Fruit fly (Drosophila melanogaster) whole organism, prepupa: Measurements from ENCODE around the gene CG33253.

Experiments used
- Blimp-1 ChIP-seq: fragments of 200-800 bp; sonication (Bioruptor generic); optimal IDR thresholded peaks from 3 replicates; lab custom pipeline; 2017; ENCODE audit warnings: missing biosample characterization, missing genetic modification characterization, mild to moderate bottlenecking, moderate library complexity, missing genetic modification reagents
- CG10631 ChIP-seq: fragments of 200-800 bp; sonication (Bioruptor generic); optimal IDR thresholded peaks from 2 replicates; lab custom pipeline; 2016; ENCODE audit warnings: missing biosample characterization, missing genetic modification characterization
- CG11294 ChIP-seq: fragments of 200-800 bp; sonication (Bioruptor generic); IDR thresholded peaks from 2 replicates; pipeline ENCODE4 v1.3.6; 2022; ENCODE audit warnings: missing biosample characterization, missing genetic modification characterization
- CG15336 ChIP-seq: fragments of 200-800 bp; sonication (Bioruptor generic); IDR thresholded peaks from 2 replicates; pipeline ENCODE4 v1.3.6; 2022; ENCODE audit warnings: missing biosample characterization, missing genetic modification characterization
- CG1621 ChIP-seq: fragments of 200-800 bp; sonication (Bioruptor generic); optimal IDR thresholded peaks from 3 replicates; lab custom pipeline; 2018; ENCODE audit warnings: missing biosample characterization, mild to moderate bottlenecking, missing genetic modification characterization
- CG16779 ChIP-seq: fragments of 200-800 bp; sonication (Bioruptor generic); optimal IDR thresholded peaks from 3 replicates; lab custom pipeline; 2017; ENCODE audit warnings: missing biosample characterization, mild to moderate bottlenecking, missing genetic modification characterization
- CG3032 ChIP-seq: fragments of 200-800 bp; optimal IDR thresholded peaks from 2 replicates; lab custom pipeline; 2019; ENCODE audit warnings: missing biosample characterization, mild to moderate bottlenecking, missing genetic modification characterization, moderate library complexity
- CG31627 ChIP-seq: fragments of 200-800 bp; sonication (Bioruptor generic); optimal IDR thresholded peaks from 3 replicates; lab custom pipeline; 2016; ENCODE audit warnings: missing biosample characterization, missing genetic modification characterization
- CG32006 ChIP-seq: fragments of 200-800 bp; sonication (Bioruptor generic); optimal IDR thresholded peaks from 3 replicates; lab custom pipeline; 2017; ENCODE audit warnings: missing biosample characterization, mild to moderate bottlenecking, missing genetic modification characterization
- CG34406 ChIP-seq: fragments of 200-800 bp; sonication (Bioruptor generic); optimal IDR thresholded peaks from 3 replicates; lab custom pipeline; 2016; ENCODE audit warnings: missing biosample characterization, missing genetic modification characterization
- CG3919 ChIP-seq: fragments of 200-800 bp; sonication (Bioruptor generic); optimal IDR thresholded peaks from 3 replicates; lab custom pipeline; 2016; ENCODE audit warnings: missing biosample characterization, missing genetic modification characterization
- CG4318 ChIP-seq: fragments of 200-800 bp; sonication (Bioruptor generic); optimal IDR thresholded peaks from 3 replicates; lab custom pipeline; 2017; ENCODE audit warnings: missing biosample characterization, mild to moderate bottlenecking, missing genetic modification characterization
- CG6163 ChIP-seq: fragments of 200-800 bp; sonication (Bioruptor generic); IDR thresholded peaks from 3 replicates; pipeline ENCODE4 v1.3.6; 2022; ENCODE audit warnings: missing biosample characterization, missing genetic modification characterization
- CG6792 ChIP-seq: fragments of 200-800 bp; sonication (Bioruptor generic); optimal IDR thresholded peaks from 3 replicates; lab custom pipeline; 2016; ENCODE audit warnings: missing biosample characterization, missing genetic modification characterization
- CG6808 ChIP-seq: fragments of 200-800 bp; sonication (Bioruptor generic); optimal IDR thresholded peaks from 3 replicates; lab custom pipeline; 2017; ENCODE audit warnings: missing biosample characterization, missing genetic modification characterization, mild to moderate bottlenecking, moderate library complexity, missing genetic modification reagents
- CG7368 ChIP-seq: fragments of 200-800 bp; sonication (Bioruptor generic); optimal IDR thresholded peaks from 3 replicates; lab custom pipeline; 2016; ENCODE audit warnings: missing biosample characterization, missing genetic modification characterization
- CG8119 ChIP-seq: fragments of 200-800 bp; sonication (Bioruptor generic); IDR thresholded peaks from 3 replicates; pipeline ENCODE4 v1.3.6; 2022; ENCODE audit warnings: missing biosample characterization, missing genetic modification characterization
- CG8319 ChIP-seq: fragments of 200-800 bp; sonication (Bioruptor generic); optimal IDR thresholded peaks from 3 replicates; lab custom pipeline; 2016; ENCODE audit warnings: missing biosample characterization, missing genetic modification characterization
- CG9139 ChIP-seq: fragments of 200-800 bp; sonication (Bioruptor generic); optimal IDR thresholded peaks from 3 replicates; lab custom pipeline; 2017; ENCODE audit warnings: missing biosample characterization, mild to moderate bottlenecking, missing genetic modification characterization
- Eip75B ChIP-seq: fragments of 200-800 bp; sonication (Bioruptor generic); optimal IDR thresholded peaks from 3 replicates; lab custom pipeline; 2016; ENCODE audit warnings: missing biosample characterization, missing genetic modification characterization
- Eip93F ChIP-seq: fragments of 200-800 bp; sonication (Bioruptor generic); optimal IDR thresholded peaks from 2 replicates; lab custom pipeline; 2016; ENCODE audit warnings: missing biosample characterization, mild to moderate bottlenecking, missing genetic modification characterization
- Ets21C ChIP-seq: fragments of 200-800 bp; sonication (Bioruptor generic); optimal IDR thresholded peaks from 3 replicates; lab custom pipeline; 2016; ENCODE audit warnings: missing biosample characterization, missing genetic modification characterization
- Gug ChIP-seq: fragments of 200-800 bp; sonication (Bioruptor generic); IDR thresholded peaks from 2 replicates; pipeline ENCODE4 v1.3.6; 2022; ENCODE audit warnings: missing biosample characterization, missing genetic modification characterization
- Hr38 ChIP-seq: sonication (Bioruptor generic); optimal IDR thresholded peaks from 2 replicates; lab custom pipeline; 2016; ENCODE audit warnings: missing biosample characterization, missing genetic modification characterization
- Hr39 ChIP-seq: fragments of 200-800 bp; sonication (Bioruptor generic); optimal IDR thresholded peaks from 2 replicates; lab custom pipeline; 2016; ENCODE audit warnings: missing biosample characterization, missing genetic modification characterization
- Hr4 ChIP-seq: fragments of 200-800 bp; sonication (Bioruptor generic); optimal IDR thresholded peaks from 3 replicates; lab custom pipeline; 2016; ENCODE audit warnings: missing biosample characterization, missing genetic modification characterization
- Lpt ChIP-seq: fragments of 200-800 bp; sonication (Bioruptor generic); optimal IDR thresholded peaks from 3 replicates; lab custom pipeline; 2016; ENCODE audit warnings: missing biosample characterization, missing genetic modification characterization
- Met ChIP-seq: fragments of 200-800 bp; sonication (Bioruptor generic); optimal IDR thresholded peaks from 3 replicates; lab custom pipeline; 2016; ENCODE audit warnings: missing biosample characterization, missing genetic modification characterization
- OdsH ChIP-seq: fragments of 200-800 bp; sonication (Bioruptor generic); optimal IDR thresholded peaks from 3 replicates; lab custom pipeline; 2016; ENCODE audit warnings: missing biosample characterization, missing genetic modification characterization
- Sox14 ChIP-seq: fragments of 200-800 bp; sonication (Bioruptor generic); optimal IDR thresholded peaks from 3 replicates; lab custom pipeline; 2016; ENCODE audit warnings: missing biosample characterization, missing genetic modification characterization
- Sox15 ChIP-seq: fragments of 200-800 bp; sonication (Bioruptor generic); optimal IDR thresholded peaks from 3 replicates; lab custom pipeline; 2016; ENCODE audit warnings: missing biosample characterization, missing genetic modification characterization
- achi ChIP-seq: fragments of 200-800 bp; sonication (Bioruptor generic); optimal IDR thresholded peaks from 3 replicates; lab custom pipeline; 2016; ENCODE audit warnings: missing biosample characterization, missing genetic modification characterization
- acj6 ChIP-seq: fragments of 200-800 bp; sonication (Bioruptor generic); optimal IDR thresholded peaks from 3 replicates; lab custom pipeline; 2016; ENCODE audit warnings: missing biosample characterization, missing genetic modification characterization
- cyc ChIP-seq: fragments of 200-800 bp; sonication (Bioruptor generic); optimal IDR thresholded peaks from 3 replicates; lab custom pipeline; 2016; ENCODE audit warnings: missing biosample characterization, missing genetic modification characterization
- dac ChIP-seq: fragments of 200-800 bp; sonication (Bioruptor generic); optimal IDR thresholded peaks from 2 replicates; lab custom pipeline; 2017; ENCODE audit warnings: missing biosample characterization, mild to moderate bottlenecking, missing genetic modification characterization
- dsx ChIP-seq: fragments of 200-800 bp; optimal IDR thresholded peaks from 3 replicates; lab custom pipeline; 2019; ENCODE audit warnings: missing biosample characterization, mild to moderate bottlenecking, missing genetic modification characterization, moderate library complexity; ENCODE audit not compliant: poor library complexity, severe bottlenecking
- eg ChIP-seq: fragments of 200-800 bp; sonication (Bioruptor generic); IDR thresholded peaks from 3 replicates; pipeline ENCODE4 v1.3.6; 2022; ENCODE audit warnings: missing biosample characterization, missing genetic modification characterization
- fd59A ChIP-seq: fragments of 200-800 bp; sonication (Bioruptor generic); optimal IDR thresholded peaks from 2 replicates; lab custom pipeline; 2017; ENCODE audit warnings: missing biosample characterization, mild to moderate bottlenecking, missing genetic modification characterization, missing genetic modification reagents
- fd85E ChIP-seq: fragments of 200-800 bp; sonication (Bioruptor generic); optimal IDR thresholded peaks from 3 replicates; lab custom pipeline; 2016; ENCODE audit warnings: missing biosample characterization, missing genetic modification characterization
- fkh ChIP-seq: fragments of 200-800 bp; sonication (Bioruptor generic); optimal IDR thresholded peaks from 3 replicates; lab custom pipeline; 2017; ENCODE audit warnings: missing biosample characterization, mild to moderate bottlenecking, missing genetic modification characterization, moderate library complexity
- lz ChIP-seq: fragments of 200-800 bp; sonication (Bioruptor generic); optimal IDR thresholded peaks from 3 replicates; lab custom pipeline; 2016; ENCODE audit warnings: missing biosample characterization, missing genetic modification characterization
- net ChIP-seq: fragments of 200-800 bp; sonication (Bioruptor generic); optimal IDR thresholded peaks from 3 replicates; lab custom pipeline; 2016; ENCODE audit warnings: missing biosample characterization, missing genetic modification characterization
- pdm3 ChIP-seq: fragments of 200-800 bp; sonication (Bioruptor generic); optimal IDR thresholded peaks from 3 replicates; lab custom pipeline; 2016; ENCODE audit warnings: missing biosample characterization, missing genetic modification characterization
- salr ChIP-seq, 2 experiments: fragments of 200-800 bp; sonication (Bioruptor generic); optimal IDR thresholded peaks; 3 replicates each; lab custom pipeline; 2016 to 2018; ENCODE audit warnings: missing biosample characterization in 2 of 2, missing genetic modification characterization in 2 of 2, mild to moderate bottlenecking in 1 of 2
- spab ChIP-seq: fragments of 200-800 bp; sonication (Bioruptor generic); optimal IDR thresholded peaks from 2 replicates; lab custom pipeline; 2017; ENCODE audit warnings: missing biosample characterization, mild to moderate bottlenecking, missing genetic modification characterization, missing genetic modification reagents
- ss ChIP-seq, 2 experiments: fragments of 200-800 bp; sonication (Bioruptor generic); optimal IDR thresholded peaks; 2 replicates in 1 of 2; 3 replicates in 1 of 2; lab custom pipeline; 2017 to 2018; ENCODE audit warnings: mild to moderate bottlenecking in 2 of 2, missing biosample characterization in 2 of 2, missing genetic modification characterization in 2 of 2, moderate library complexity in 1 of 2
- svp ChIP-seq: fragments of 200-800 bp; sonication (Bioruptor generic); peaks from one replicate; lab custom pipeline; 2016; ENCODE audit warnings: missing biosample characterization, missing genetic modification characterization
- topi ChIP-seq: fragments of 200-800 bp; sonication (Bioruptor generic); optimal IDR thresholded peaks from 3 replicates; lab custom pipeline; 2016; ENCODE audit warnings: missing biosample characterization, missing genetic modification characterization
- vri ChIP-seq: fragments of 200-800 bp; sonication (Bioruptor generic); optimal IDR thresholded peaks from 3 replicates; lab custom pipeline; 2016; ENCODE audit warnings: missing biosample characterization, mild to moderate bottlenecking, missing genetic modification characterization

The CG33253 gene

DNA sequence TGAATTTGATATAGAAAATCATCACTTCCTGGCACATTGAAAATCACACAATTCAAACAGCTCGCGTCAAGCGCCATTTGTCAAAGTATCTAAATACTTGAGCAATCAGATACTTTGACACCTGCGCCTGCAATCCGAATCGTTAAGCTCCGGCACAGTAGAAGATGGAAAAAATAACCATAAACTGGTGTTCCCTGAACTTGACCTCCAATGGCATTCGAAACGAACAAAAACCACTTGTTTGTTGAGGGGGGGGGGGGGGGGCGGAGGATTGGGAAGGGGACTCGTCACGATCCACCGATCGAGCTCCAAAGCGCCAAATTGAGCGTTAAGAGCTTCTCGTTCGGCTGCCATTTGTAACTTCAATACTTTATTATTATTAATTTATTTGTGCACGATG, 11.3 kb upstream of the CG33253 start:
- TF ChIP-seq CG34406 (GFP tag; lab: Kevin White, UChicago): no peak
- TF ChIP-seq net (GFP tag; lab: Kevin White, UChicago): no peak
- TF ChIP-seq fd85E: no peak
- no peak for TF ChIP-seq CG1621 (tag; lab: Kevin White, UChicago)
- TF ChIP-seq CG4318 (GFP tag; lab: Kevin White, UChicago): no peak
- TF ChIP-seq pdm3: no peak
- TF ChIP-seq vri: no peak
- no peak for TF ChIP-seq Eip93F
- no peak for TF ChIP-seq cyc (GFP tag; lab: Kevin White, UChicago)
- TF ChIP-seq CG6163 (GFP tag; lab: Robert Waterston, UW): no peak
- no peak for TF ChIP-seq Sox15 (GFP tag; lab: Kevin White, UChicago)
- TF ChIP-seq lz: no peak
- TF ChIP-seq CG3919 (GFP tag; lab: Kevin White, UChicago): no peak
- TF ChIP-seq CG8119 (GFP tag; lab: Robert Waterston, UW): no peak
- no peak for TF ChIP-seq fd59A
- TF ChIP-seq salr (GFP tag; optimal IDR thresholded peaks at IDR 0.05; lab: Kevin White, UChicago): no peak

DNA sequence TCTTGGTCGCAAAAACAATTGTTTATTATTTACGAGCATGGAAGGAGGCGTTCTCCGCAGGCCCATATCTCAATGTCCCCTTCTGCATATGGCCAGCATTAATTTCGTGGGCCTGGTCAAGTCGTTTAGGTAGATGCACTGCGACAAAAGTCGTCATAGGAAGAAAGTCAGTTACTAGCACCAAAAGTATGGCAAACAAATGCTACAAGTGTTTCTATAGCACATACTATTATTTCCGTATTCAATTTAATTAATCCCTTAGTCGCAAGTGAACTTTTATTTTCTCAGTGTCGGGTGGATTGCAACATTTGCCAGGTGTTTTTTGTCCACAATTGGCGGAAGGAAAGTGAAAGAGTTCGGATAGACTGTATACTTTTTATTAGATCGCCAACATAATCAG, 10.3 kb upstream of the CG33253 start:
- peak; percentile 62 for TF ChIP-seq dsx (GFP tag; lab: Kevin White, UChicago)
- peak; percentile 1 for TF ChIP-seq CG4318 (GFP tag; lab: Kevin White, UChicago)
- no peak for TF ChIP-seq dac (GFP tag; lab: Kevin White, UChicago)
- TF ChIP-seq Hr39: peak; percentile 9
- no peak for TF ChIP-seq Blimp-1
- TF ChIP-seq CG15336 (GFP tag; lab: Robert Waterston, UW): peak; percentile 58
- TF ChIP-seq CG16779 (tag; lab: Kevin White, UChicago): no peak
- TF ChIP-seq Lpt (GFP tag; lab: Kevin White, UChicago): peak; percentile 41
- peak; percentile 46 for TF ChIP-seq CG10631 (GFP tag; lab: Kevin White, UChicago)
- no peak for TF ChIP-seq Hr38 (GFP tag; lab: Kevin White, UChicago)
- TF ChIP-seq CG3032: peak; percentile 58
- peak; percentile 61 for TF ChIP-seq CG3919 (GFP tag; lab: Kevin White, UChicago)
- TF ChIP-seq CG8319 (GFP tag; lab: Kevin White, UChicago): no peak
- TF ChIP-seq CG31627 (GFP tag; lab: Kevin White, UChicago): peak; percentile 34
- TF ChIP-seq CG32006 (GFP tag; lab: Kevin White, UChicago): peak; percentile 52
- 0 out of 2 replicates have a peak, but pooled peaks have one; percentile 13 for TF ChIP-seq CG11294 (GFP tag; lab: Robert Waterston, UW)
- peak; percentile 76 for TF ChIP-seq eg
- TF ChIP-seq CG9139: no peak
- no peak for TF ChIP-seq fkh (GFP tag; lab: Kevin White, UChicago)
- TF ChIP-seq achi (GFP tag; lab: Kevin White, UChicago): peak; percentile 58
- peak; percentile 53 for TF ChIP-seq acj6 (GFP tag; lab: Kevin White, UChicago)
- TF ChIP-seq Hr4 (GFP tag; lab: Kevin White, UChicago): peak; percentile 58
- peak; percentile 62; the same call in 2 of the 3 replicates for TF ChIP-seq CG8119 (GFP tag; lab: Robert Waterston, UW)
- peak; percentile 41 for TF ChIP-seq CG6808 (GFP tag; lab: Kevin White, UChicago)
- no peak for TF ChIP-seq Sox15 (GFP tag; lab: Kevin White, UChicago)
- TF ChIP-seq CG6163 (GFP tag; lab: Robert Waterston, UW): peak; percentile 62
- no peak for TF ChIP-seq svp (GFP tag; lab: Kevin White, UChicago)
- TF ChIP-seq net (GFP tag; lab: Kevin White, UChicago): peak; percentile 39
- peak; percentile 35; the same call in 1 of the 2 replicates for TF ChIP-seq Gug (GFP tag; lab: Robert Waterston, UW)
- TF ChIP-seq Eip75B: peak; percentile 35
- peak; percentile 39 for TF ChIP-seq ss (GFP tag; optimal IDR thresholded peaks at IDR 0.05; lab: Kevin White, UChicago)
- TF ChIP-seq OdsH: peak; percentile 48
- no peak for TF ChIP-seq CG7368
- no peak for TF ChIP-seq Ets21C (GFP tag; lab: Kevin White, UChicago)
- peak; percentile 27 for TF ChIP-seq Met (GFP tag; lab: Kevin White, UChicago)
- TF ChIP-seq Sox14 (GFP tag; lab: Kevin White, UChicago): peak; percentile 39
- TF ChIP-seq fd59A: peak; percentile 42
- TF ChIP-seq topi (GFP tag; lab: Kevin White, UChicago): peak; percentile 32
- TF ChIP-seq cyc (GFP tag; lab: Kevin White, UChicago): peak; percentile 13
- TF ChIP-seq lz: peak; percentile 16
- peak; percentile 49 for TF ChIP-seq spab
- peak; percentile 60 for TF ChIP-seq pdm3
- no peak for TF ChIP-seq fd85E
- peak; percentile 20 for TF ChIP-seq CG6792
